Fruit fly (Drosophila melanogaster) whole organism: ENCODE measurements around the gene CG42571.

ENCODE experiments used
- CG8478 ChIP-seq: fragments of >200 bp; optimal IDR thresholded peaks from 2 replicates; lab custom pipeline; 2018; ENCODE audit warnings: inconsistent platforms
- Dll ChIP-seq: fragments of >200 bp; optimal IDR thresholded peaks from 2 replicates; lab custom pipeline; 2017
- EcR ChIP-seq, 2 experiments: fragments of >200 bp; optimal IDR thresholded peaks; 2 replicates each; lab custom pipeline; 2017; ENCODE audit warnings: missing biosample characterization in 2 of 2, missing genetic modification characterization in 2 of 2, missing genetic modification reagents in 2 of 2
- pan ChIP-seq: fragments of >200 bp; optimal IDR thresholded peaks from 2 replicates; lab custom pipeline; 2017
- psq ChIP-seq: fragments of >200 bp; optimal IDR thresholded peaks from 2 replicates; lab custom pipeline; 2017
- usp ChIP-seq: fragments of >200 bp; optimal IDR thresholded peaks from 2 replicates; lab custom pipeline; 2017; ENCODE audit warnings: missing biosample characterization, missing genetic modification characterization, mixed read lengths

CG42571 gene

dm6 chr3L:15703330-15704119 is 12.7 kb upstream of the CG42571 start:
- peak in 1 of 2 experiments; percentile 28 for TF ChIP-seq EcR (GFP tag; optimal IDR thresholded peaks at IDR 0.05; lab: Kevin White, UChicago)
- TF ChIP-seq usp (GFP tag; lab: Kevin White, UChicago): no peak

DNA sequence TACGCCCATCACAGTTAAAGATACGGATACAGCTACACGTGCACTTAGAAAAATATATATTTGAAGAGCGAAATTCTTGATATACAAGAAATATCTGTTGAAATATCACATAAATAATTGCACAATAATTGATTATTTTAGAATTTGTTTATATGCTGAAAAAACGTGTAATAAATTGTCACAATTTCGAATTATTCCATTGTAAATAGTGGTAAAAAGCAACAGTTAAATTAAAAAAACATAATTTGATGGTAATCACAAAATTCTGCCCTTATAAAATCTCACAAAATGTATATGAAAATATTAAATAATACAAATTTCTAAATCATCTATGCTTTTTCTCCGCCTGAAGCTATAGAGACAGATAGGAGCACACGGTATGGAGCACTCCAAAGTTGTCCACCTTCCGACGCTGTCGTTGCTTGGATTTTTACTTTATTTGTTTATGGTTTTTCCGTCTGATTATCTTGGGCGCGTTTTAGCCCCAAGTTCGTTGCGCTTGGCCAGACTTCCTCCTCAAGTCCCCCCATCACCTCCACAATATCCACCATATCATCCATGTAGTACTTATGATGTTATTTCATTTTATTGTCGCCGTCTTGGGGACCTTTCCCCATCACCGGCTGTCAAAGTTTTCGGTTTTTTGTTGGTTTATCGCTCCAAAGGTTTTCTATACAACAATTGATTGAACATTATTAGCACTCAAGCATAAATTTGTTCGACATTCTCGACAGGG is 11.8 kb upstream of the CG42571 start:
- TF ChIP-seq psq (lab: Kevin White, UChicago) (no peak), usp (GFP tag; lab: Kevin White, UChicago) (no peak), EcR (GFP tag; optimal IDR thresholded peaks at IDR 0.05; lab: Kevin White, UChicago) (peak; percentile 30 to 61)

dm6 chr3L:15706199-15706598 is 10.1 kb upstream of the CG42571 start:
- TF ChIP-seq CG8478 (lab: Kevin White, UChicago) (no peak), usp (GFP tag; lab: Kevin White, UChicago) (no peak), EcR (GFP tag; optimal IDR thresholded peaks at IDR 0.05; lab: Kevin White, UChicago) (no peak), Dll (lab: Kevin White, UChicago) (no peak), psq (lab: Kevin White, UChicago) (no peak), pan (lab: Kevin White, UChicago) (no peak)

DNA sequence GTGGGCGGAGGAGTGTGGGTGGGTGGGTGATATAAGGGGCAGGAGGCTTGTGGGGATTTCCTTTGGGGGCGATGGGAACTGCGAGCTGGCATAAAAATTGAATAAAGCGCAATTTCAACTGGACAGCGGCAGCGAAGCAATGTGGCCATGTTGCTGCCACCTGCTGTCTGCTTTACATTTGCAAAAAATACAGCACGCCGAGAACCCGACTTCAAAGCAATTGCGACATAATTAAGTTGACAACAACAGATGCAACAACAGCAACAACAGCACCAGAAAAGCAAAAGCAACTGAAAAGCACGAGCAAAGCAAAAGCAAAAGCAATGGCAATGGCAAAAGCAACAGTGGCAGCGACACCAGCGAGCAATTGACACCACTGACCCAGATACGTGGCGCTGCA is 8.1 kb upstream of the CG42571 start:
- TF ChIP-seq CG8478 (lab: Kevin White, UChicago): no peak
- TF ChIP-seq Dll (lab: Kevin White, UChicago): no peak
- no peak for TF ChIP-seq pan (lab: Kevin White, UChicago)
- no peak for TF ChIP-seq usp (GFP tag; lab: Kevin White, UChicago)
- TF ChIP-seq psq (lab: Kevin White, UChicago): no peak
- no peak for TF ChIP-seq EcR (GFP tag; optimal IDR thresholded peaks at IDR 0.05; lab: Kevin White, UChicago)

dm6 chr3L:15708579-15708978 is 7.7 kb upstream of the CG42571 start:
- TF ChIP-seq EcR (GFP tag; optimal IDR thresholded peaks at IDR 0.05; lab: Kevin White, UChicago) (no peak), pan (lab: Kevin White, UChicago) (no peak), psq (lab: Kevin White, UChicago) (no peak), Dll (lab: Kevin White, UChicago) (no peak), CG8478 (lab: Kevin White, UChicago) (no peak), usp (GFP tag; lab: Kevin White, UChicago) (no peak)

- TF ChIP-seq usp (GFP tag; lab: Kevin White, UChicago) (no peak), psq (lab: Kevin White, UChicago) (no peak), CG8478 (lab: Kevin White, UChicago) (no peak), EcR (GFP tag; optimal IDR thresholded peaks at IDR 0.05; lab: Kevin White, UChicago) (no peak), Dll (lab: Kevin White, UChicago) (no peak)
These were observed 6.1 kb upstream of the CG42571 start for dm6 chr3L:15710125-15710524.

DNA sequence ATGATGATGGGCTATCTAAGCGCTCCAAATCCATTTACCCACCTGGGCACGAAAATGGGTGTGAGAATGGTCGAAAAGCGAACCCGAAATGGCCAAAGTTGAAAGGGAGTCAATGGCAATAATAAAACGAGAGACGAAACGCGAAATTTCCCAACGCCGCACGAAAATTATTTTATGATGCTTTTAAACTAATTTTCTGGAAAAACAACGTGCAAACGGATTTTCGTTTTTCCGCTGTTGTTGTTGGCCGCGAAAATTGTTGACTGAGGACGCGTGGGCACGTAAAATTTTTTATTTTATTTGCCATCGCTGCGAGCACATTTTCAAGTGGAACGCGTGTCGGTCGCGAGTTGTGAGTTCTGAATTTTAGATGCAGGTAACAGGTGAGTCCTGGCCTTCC is 5.1 kb upstream of the CG42571 start:
- TF ChIP-seq usp (GFP tag; lab: Kevin White, UChicago): no peak
- no peak for TF ChIP-seq CG8478 (lab: Kevin White, UChicago)
- no peak for TF ChIP-seq EcR (GFP tag; optimal IDR thresholded peaks at IDR 0.05; lab: Kevin White, UChicago)
- TF ChIP-seq pan (lab: Kevin White, UChicago): no peak
- no peak for TF ChIP-seq Dll (lab: Kevin White, UChicago)
- TF ChIP-seq psq (lab: Kevin White, UChicago): no peak

DNA sequence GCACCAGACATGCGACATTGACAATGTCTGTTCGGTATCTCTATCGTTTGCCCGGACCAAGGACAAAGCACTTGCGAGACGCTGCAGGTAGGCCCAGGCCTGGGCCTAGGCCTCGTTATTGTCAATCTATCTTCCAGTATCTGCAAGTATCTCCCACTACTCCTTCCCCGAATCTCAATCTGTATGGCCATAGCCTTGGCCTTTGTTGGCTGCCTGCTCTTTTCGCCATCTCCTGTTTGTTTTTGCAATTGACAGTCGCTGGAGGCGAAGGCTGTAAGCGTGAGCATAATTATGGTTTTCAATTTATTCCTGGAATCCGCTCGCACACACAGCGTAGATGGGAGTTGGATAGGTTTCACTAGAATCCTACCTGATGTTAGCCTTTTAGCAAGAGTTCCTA is 4.2 kb upstream of the CG42571 start:
- TF ChIP-seq psq (lab: Kevin White, UChicago) (no peak), EcR (GFP tag; optimal IDR thresholded peaks at IDR 0.05; lab: Kevin White, UChicago) (no peak), usp (GFP tag; lab: Kevin White, UChicago) (no peak), CG8478 (lab: Kevin White, UChicago) (no peak), pan (lab: Kevin White, UChicago) (no peak), Dll (lab: Kevin White, UChicago) (no peak)

DNA sequence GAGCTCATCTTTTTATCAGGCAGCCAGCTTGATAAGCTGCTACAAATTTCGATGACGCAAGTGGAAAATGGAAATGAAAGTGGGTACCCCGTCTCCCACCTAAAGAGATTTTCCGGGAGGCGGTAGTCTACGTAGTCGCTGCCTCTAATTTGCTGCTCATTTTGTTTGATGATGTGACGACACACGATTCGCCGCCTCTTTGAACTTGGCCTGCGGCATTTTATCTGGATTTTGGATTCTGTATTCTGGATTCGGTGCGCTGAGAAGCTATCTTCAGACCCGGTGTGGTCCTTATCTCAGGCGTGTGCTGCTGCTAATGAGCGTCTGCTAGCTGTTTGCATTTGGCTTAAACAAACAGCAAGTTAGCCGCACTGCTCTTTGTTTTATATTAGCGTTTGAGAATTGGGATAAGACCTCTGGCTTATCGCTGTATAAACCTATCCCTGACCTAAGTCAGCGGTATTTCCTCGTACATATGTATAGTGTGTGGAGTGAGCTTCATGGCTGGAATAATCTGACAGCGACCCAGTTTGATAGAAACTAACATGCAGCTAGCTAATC is 2.2 kb upstream of the CG42571 start:
- TF ChIP-seq pan (lab: Kevin White, UChicago): no peak
- no peak for TF ChIP-seq Dll (lab: Kevin White, UChicago)
- TF ChIP-seq CG8478 (lab: Kevin White, UChicago): no peak
- TF ChIP-seq EcR (GFP tag; optimal IDR thresholded peaks at IDR 0.05; lab: Kevin White, UChicago): no peak
- no peak for TF ChIP-seq psq (lab: Kevin White, UChicago)
- TF ChIP-seq usp (GFP tag; lab: Kevin White, UChicago): no peak

dm6 chr3L:15717519-15717918 is 1.3 kb downstream of the CG42571 start, which contains the start of gene CG42570:
Gene CG42570, plus strand, starts transcription at chr3L:15717819.
- TF ChIP-seq usp (GFP tag; lab: Kevin White, UChicago) (no peak), Dll (lab: Kevin White, UChicago) (no peak), psq (lab: Kevin White, UChicago) (no peak), EcR (GFP tag; optimal IDR thresholded peaks at IDR 0.05; lab: Kevin White, UChicago) (no peak), pan (lab: Kevin White, UChicago) (no peak), CG8478 (lab: Kevin White, UChicago) (no peak)

DNA sequence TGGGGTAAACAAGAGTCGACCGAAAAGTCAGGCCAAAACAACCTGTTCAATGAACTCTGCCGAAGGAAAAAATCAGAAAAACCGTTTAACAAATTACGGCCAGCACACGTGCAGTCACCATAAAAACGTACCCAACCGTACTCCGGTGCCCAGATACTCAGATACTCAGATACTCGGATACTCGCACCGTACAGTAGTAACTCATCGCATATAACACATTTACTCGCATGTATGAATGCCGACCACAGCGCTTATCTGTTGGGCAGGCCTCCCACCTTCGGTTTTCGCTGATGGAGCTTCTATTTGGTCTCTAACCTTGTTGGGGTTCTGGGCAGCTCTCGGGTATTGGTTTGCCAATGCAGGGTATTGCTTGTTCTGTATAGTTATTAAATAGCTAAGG is 4.0 kb downstream of the CG42571 start:
- TF ChIP-seq CG8478 (lab: Kevin White, UChicago): no peak
- no peak for TF ChIP-seq Dll (lab: Kevin White, UChicago)
- no peak for TF ChIP-seq psq (lab: Kevin White, UChicago)
- TF ChIP-seq usp (GFP tag; lab: Kevin White, UChicago): no peak
- no peak for TF ChIP-seq EcR (GFP tag; optimal IDR thresholded peaks at IDR 0.05; lab: Kevin White, UChicago)
- no peak for TF ChIP-seq pan (lab: Kevin White, UChicago)
